Worm (Caenorhabditis elegans) whole organism, L2 larva: ENCODE data around the gene rnf-121.

Experiments used
- ZK546.5 ChIP-seq: sonication (generic microtip); optimal IDR thresholded peaks from 2 replicates; lab custom pipeline; 2017; ENCODE audit warnings: missing biosample characterization, missing genetic modification characterization
- aly-2 ChIP-seq: fragments of 150-350 bp; optimal IDR thresholded peaks from 2 replicates; lab custom pipeline; 2014; ENCODE audit warnings: missing biosample characterization, missing genetic modification characterization
- ceh-82 ChIP-seq: fragments of 150-350 bp; optimal IDR thresholded peaks from 2 replicates; lab custom pipeline; 2014; ENCODE audit warnings: missing biosample characterization, missing genetic modification characterization
- lin-39 ChIP-seq: fragments of 150-350 bp; optimal IDR thresholded peaks from 2 replicates; lab custom pipeline; 2014; ENCODE audit warnings: missing biosample characterization, missing genetic modification reagents, missing genetic modification characterization
- nhr-23 ChIP-seq: fragments of 150-350 bp; optimal IDR thresholded peaks from 2 replicates; lab custom pipeline; 2014; ENCODE audit warnings: missing biosample characterization, missing genetic modification reagents, missing genetic modification characterization
- nhr-237 ChIP-seq: fragments of 150-350 bp; optimal IDR thresholded peaks from 2 replicates; lab custom pipeline; 2014; ENCODE audit warnings: missing biosample characterization, missing genetic modification characterization
- nhr-77 ChIP-seq: fragments of 150-350 bp; optimal IDR thresholded peaks from 2 replicates; lab custom pipeline; 2014; ENCODE audit warnings: missing biosample characterization, missing genetic modification characterization
- skn-1 ChIP-seq: sonication (generic microtip); optimal IDR thresholded peaks from 2 replicates; lab custom pipeline; 2017; ENCODE audit warnings: missing biosample characterization, missing genetic modification characterization
- sma-9 ChIP-seq, 2 experiments: fragments of 150-350 bp in 1 of 2; sonication (generic microtip) in 1 of 2; optimal IDR thresholded peaks; 2 replicates each; lab custom pipeline; 2014 to 2016; ENCODE audit warnings: missing genetic modification characterization in 2 of 2, mild to moderate bottlenecking in 1 of 2, missing biosample characterization in 1 of 2, missing compliant biosample characterization in 1 of 2, missing genetic modification reagents in 1 of 2, moderate library complexity in 1 of 2

DNA sequence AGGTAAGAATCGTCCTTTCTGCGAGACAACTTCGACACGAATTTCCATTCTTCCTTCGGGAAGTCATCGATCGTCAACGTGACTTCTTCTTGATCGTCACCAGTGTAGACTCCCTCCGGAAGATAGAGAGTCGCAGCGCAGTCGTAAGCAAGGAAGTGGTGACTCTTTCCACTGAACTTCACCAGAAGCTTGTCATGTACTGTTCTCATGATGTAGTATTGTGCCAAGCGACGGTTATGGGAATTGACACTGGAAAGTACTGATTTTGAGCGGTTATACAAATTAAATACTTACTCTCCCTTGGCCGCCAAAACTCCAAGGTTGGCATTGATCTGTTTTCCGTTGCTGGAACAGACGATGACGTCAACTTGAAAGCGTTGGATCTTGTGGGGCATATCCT is 4.7 kb upstream of the rnf-121 start:
- TF ChIP-seq aly-2 (tag; lab: Kevin White, UChicago) (no peak), lin-39 (tag; lab: Kevin White, UChicago) (no peak), nhr-23 (no peak), skn-1 (tag; lab: Kevin White, UChicago) (no peak), nhr-237 (no peak), nhr-77 (no peak), ceh-82 (tag; lab: Kevin White, UChicago) (no peak), ZK546.5 (tag; lab: Kevin White, UChicago) (no peak), sma-9 (GFP tag; optimal IDR thresholded peaks at IDR 0.05; lab: Kevin White, UChicago) (no peak), sma-9 (tag; optimal IDR thresholded peaks at IDR 0.05; lab: Kevin White, UChicago) (no peak)
